Worm (Caenorhabditis elegans): ENCODE measurements around the gene str-78.

The str-78 gene

DNA sequence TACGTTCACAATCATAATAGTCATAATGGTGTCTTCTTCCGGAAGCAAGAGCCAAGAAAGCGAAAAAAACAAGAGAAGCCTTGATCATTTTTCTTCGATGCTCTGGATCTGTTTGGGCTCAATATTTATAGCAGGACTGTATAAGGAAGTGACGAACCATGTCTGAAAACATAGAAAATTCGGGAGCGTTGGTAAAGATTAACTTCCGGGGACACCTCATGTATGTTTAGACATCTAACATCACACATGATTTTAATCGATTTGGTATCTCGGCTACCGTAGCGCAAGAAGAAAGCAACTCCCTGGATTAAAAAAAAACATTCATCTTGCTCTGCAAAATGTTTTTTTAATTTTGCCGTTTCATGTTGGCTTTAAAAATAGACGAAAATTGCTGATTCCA is 21.0 kb downstream of the str-78 start, which contains the start of gene clec-190:
clec-190 (minus strand) TSS at position 101 of the 400 bp plus-strand sequence.
- no peak for TF ChIP-seq tbx-8 (GFP tag; optimal IDR thresholded peaks at IDR 0.05)
- TF ChIP-seq sem-2 (GFP tag; optimal IDR thresholded peaks at IDR 0.05), result no peak
- TF ChIP-seq ces-1 (GFP tag; optimal IDR thresholded peaks at IDR 0.05), result no peak
- no peak for TF ChIP-seq ham-2 (GFP tag; optimal IDR thresholded peaks at IDR 0.05)
- no peak for TF ChIP-seq nhr-12 (tag; optimal IDR thresholded peaks at IDR 0.05)
- no peak for TF ChIP-seq bed-3 (GFP tag; optimal IDR thresholded peaks at IDR 0.05)
- no peak for TF ChIP-seq sptf-1 (tag; optimal IDR thresholded peaks at IDR 0.05)
- TF ChIP-seq pha-4 (tag; optimal IDR thresholded peaks at IDR 0.05), result no peak
- TF ChIP-seq lsy-2 (tag; optimal IDR thresholded peaks at IDR 0.05), result no peak
- no peak for TF ChIP-seq unc-120 (tag; optimal IDR thresholded peaks at IDR 0.05; ENCODE audit: poor library complexity, severe bottlenecking)
- no peak for TF ChIP-seq unc-62 (GFP tag; optimal IDR thresholded peaks at IDR 0.05)
- no peak for TF ChIP-seq flh-1 (GFP tag; optimal IDR thresholded peaks at IDR 0.05)
- TF ChIP-seq M03D4.4 (tag; optimal IDR thresholded peaks at IDR 0.05), result no peak
- no peak for TF ChIP-seq drap-1 (GFP tag; optimal IDR thresholded peaks at IDR 0.05)
- no peak for TF ChIP-seq elt-1 (tag; optimal IDR thresholded peaks at IDR 0.05; ENCODE audit: borderline replicate concordance, insufficient read depth)

DNA sequence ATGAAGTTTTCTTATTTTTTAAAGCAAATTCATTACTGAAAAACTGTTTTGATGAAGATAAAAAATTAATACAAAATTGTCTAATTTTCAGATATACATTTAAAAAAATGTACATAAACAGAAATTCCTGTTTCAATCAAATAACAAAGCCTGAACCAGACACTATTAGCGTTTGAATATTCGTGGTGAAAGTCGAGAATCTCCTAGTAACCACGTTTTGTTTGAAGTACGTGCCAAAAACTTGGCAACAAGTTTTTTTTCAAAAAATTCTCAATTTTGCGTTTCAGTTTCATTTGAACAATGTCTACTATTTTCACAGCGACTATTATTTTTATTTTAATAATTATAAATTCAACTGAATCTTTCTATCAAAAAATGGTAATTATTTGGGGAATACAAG is 24.1 kb downstream of the str-78 start, which contains the start of gene M199.7:
M199.7 (plus strand) TSS at position 301 of the 400 bp plus-strand sequence.
- TF ChIP-seq tbx-8 (GFP tag; optimal IDR thresholded peaks at IDR 0.05) (no peak), ces-1 (GFP tag; optimal IDR thresholded peaks at IDR 0.05) (no peak), lsy-2 (tag; optimal IDR thresholded peaks at IDR 0.05) (no peak), unc-39 (tag; optimal IDR thresholded peaks at IDR 0.05) (no peak)

DNA sequence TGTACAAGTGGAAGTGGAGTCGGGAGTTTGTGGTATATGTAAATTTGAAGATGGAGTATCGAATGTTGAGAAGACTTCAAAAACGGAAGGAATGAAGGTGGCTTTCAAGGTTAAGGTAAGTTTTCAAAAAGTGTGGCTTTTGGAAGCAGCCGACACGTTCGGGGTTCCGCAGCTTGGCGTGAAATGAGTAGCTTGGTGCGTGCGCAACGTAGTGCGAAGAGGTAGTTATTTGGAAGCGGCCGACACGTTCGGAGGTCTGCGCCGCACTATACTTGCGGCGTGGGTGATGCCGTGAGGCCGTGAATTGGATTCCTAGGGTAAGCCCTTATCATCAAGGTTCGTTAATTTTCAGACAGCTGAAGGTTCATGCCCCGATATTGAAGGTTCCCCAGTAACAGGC is 26.3 kb downstream of the str-78 start, which contains the start of gene clec-189:
clec-189 (plus strand) TSS at position 92 of the 400 bp plus-strand sequence.
- TF ChIP-seq unc-120 (tag; optimal IDR thresholded peaks at IDR 0.05; ENCODE audit: poor library complexity, severe bottlenecking), result no peak

DNA sequence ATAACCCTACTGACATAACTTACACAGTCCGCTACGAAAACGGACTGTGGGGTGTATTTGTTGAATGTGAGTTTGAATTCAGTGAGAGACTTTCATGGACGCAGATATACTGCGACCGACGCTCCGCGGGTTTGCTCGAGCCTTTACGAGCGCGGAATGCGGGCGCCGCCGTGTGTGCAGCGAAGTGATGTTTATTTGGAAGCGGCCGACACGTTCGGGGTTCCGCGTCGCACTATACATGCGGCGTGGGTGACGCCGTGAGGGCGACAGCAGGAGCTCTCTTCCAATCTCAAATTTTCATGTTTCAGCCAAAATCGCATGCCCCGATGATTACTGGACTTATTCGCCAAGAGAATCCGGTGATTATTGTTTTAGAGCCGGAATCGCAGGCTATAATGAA is 27.7 kb downstream of the str-78 start:
- TF ChIP-seq ceh-43 (GFP tag; optimal IDR thresholded peaks at IDR 0.05) (no peak), lin-32 (GFP tag; optimal IDR thresholded peaks at IDR 0.05) (no peak), lin-13 (tag; optimal IDR thresholded peaks at IDR 0.05) (no peak), flh-1 (GFP tag; optimal IDR thresholded peaks at IDR 0.05) (no peak), nhr-237 (tag; optimal IDR thresholded peaks at IDR 0.05) (no peak), drap-1 (GFP tag; optimal IDR thresholded peaks at IDR 0.05) (no peak), M03D4.4 (tag; optimal IDR thresholded peaks at IDR 0.05) (no peak), cnd-1 (tag; optimal IDR thresholded peaks at IDR 0.05) (no peak), zip-8 (tag; optimal IDR thresholded peaks at IDR 0.05) (no peak), ceh-39 (tag; optimal IDR thresholded peaks at IDR 0.05) (no peak)

DNA sequence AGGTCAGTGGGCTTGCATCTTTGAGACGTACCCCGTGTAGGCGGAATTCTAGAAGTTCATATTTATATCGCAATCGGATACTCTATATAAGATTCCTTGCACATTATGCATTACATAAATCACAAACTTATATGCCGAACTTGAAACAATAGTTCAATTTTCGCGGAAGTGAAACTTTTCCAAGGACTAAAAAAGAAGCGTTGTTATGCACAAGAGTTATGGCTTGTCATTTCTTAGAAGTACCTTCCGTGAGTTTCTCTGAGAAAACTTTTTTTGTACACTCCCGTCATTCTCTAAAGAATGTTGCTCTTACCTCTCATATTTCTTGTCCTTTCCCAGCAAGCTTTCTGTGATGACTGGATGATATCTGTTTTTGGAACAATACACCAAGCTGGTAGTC is 28.6 kb downstream of the str-78 start, which contains the start of gene M199.136:
M199.136 (plus strand) TSS at position 301 of the 400 bp plus-strand sequence.
- TF ChIP-seq flh-1 (GFP tag; optimal IDR thresholded peaks at IDR 0.05) (no peak), drap-1 (GFP tag; optimal IDR thresholded peaks at IDR 0.05) (no peak), elt-1 (tag; optimal IDR thresholded peaks at IDR 0.05; ENCODE audit: borderline replicate concordance, insufficient read depth) (no peak), unc-120 (tag; optimal IDR thresholded peaks at IDR 0.05; ENCODE audit: poor library complexity, severe bottlenecking) (no peak), unc-62 (GFP tag; optimal IDR thresholded peaks at IDR 0.05) (no peak), hlh-1 (tag; optimal IDR thresholded peaks at IDR 0.05) (no peak), snpc-4 (tag; optimal IDR thresholded peaks at IDR 0.05) (no peak), ham-2 (GFP tag; optimal IDR thresholded peaks at IDR 0.05) (no peak), unc-39 (tag; optimal IDR thresholded peaks at IDR 0.05) (no peak), sem-2 (GFP tag; optimal IDR thresholded peaks at IDR 0.05) (no peak), sptf-1 (tag; optimal IDR thresholded peaks at IDR 0.05) (no peak), tbx-8 (GFP tag; optimal IDR thresholded peaks at IDR 0.05) (no peak), ceh-43 (GFP tag; optimal IDR thresholded peaks at IDR 0.05) (no peak), lsy-2 (tag; optimal IDR thresholded peaks at IDR 0.05) (no peak), ztf-11 (tag; optimal IDR thresholded peaks at IDR 0.05) (no peak), nhr-76 (tag; optimal IDR thresholded peaks at IDR 0.05) (no peak), blmp-1 (tag; optimal IDR thresholded peaks at IDR 0.05) (no peak), bed-3 (GFP tag; optimal IDR thresholded peaks at IDR 0.05) (no peak)

DNA sequence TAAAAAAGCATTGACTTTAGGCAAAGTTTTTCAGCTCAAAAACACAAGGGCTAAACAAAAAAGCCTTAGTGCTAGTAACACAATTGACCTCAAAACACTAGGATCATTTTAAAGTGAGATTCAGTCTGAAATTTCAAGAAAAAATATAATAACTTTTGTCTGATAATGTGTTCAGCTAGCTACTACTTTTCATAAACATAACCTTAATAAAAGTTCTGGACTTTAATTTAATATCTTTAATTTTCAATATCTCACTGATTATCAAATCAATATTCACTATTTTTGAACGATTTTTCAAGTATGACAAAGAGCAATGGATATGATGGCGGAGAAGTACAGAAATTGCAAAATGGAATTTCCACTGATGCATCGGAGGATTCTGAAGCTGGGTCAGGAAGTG is 32.7 kb downstream of the str-78 start, which contains the start of gene M199.135:
M199.135 (plus strand) TSS at position 301 of the 400 bp plus-strand sequence.
- TF ChIP-seq elt-3 (tag; optimal IDR thresholded peaks at IDR 0.05), result no peak
